Fruit fly (Drosophila melanogaster) whole organism, prepupa: ENCODE data around the gene CG17777.

Source experiments
- Blimp-1 ChIP-seq: fragments of 200-800 bp; sonication (Bioruptor generic); optimal IDR thresholded peaks from 3 replicates; lab custom pipeline; 2017; ENCODE audit warnings: missing biosample characterization, missing genetic modification characterization, mild to moderate bottlenecking, moderate library complexity, missing genetic modification reagents
- CG10669 ChIP-seq: fragments of 200-800 bp; sonication (Bioruptor generic); optimal IDR thresholded peaks from 3 replicates; lab custom pipeline; 2018; ENCODE audit warnings: missing biosample characterization, mild to moderate bottlenecking, missing genetic modification characterization, moderate library complexity
- CG11294 ChIP-seq: fragments of 200-800 bp; sonication (Bioruptor generic); IDR thresholded peaks from 2 replicates; pipeline ENCODE4 v1.3.6; 2022; ENCODE audit warnings: missing biosample characterization, missing genetic modification characterization
- CG11762 ChIP-seq: fragments of 200-800 bp; sonication (Bioruptor generic); optimal IDR thresholded peaks from 3 replicates; lab custom pipeline; 2016; ENCODE audit warnings: missing biosample characterization, missing genetic modification characterization; ENCODE audit not compliant: insufficient read depth
- CG11902 ChIP-seq: fragments of 200-800 bp; sonication (Bioruptor generic); optimal IDR thresholded peaks from 3 replicates; lab custom pipeline; 2016; ENCODE audit warnings: missing biosample characterization, missing genetic modification characterization
- CG15336 ChIP-seq: fragments of 200-800 bp; sonication (Bioruptor generic); IDR thresholded peaks from 2 replicates; pipeline ENCODE4 v1.3.6; 2022; ENCODE audit warnings: missing biosample characterization, missing genetic modification characterization
- CG16779 ChIP-seq: fragments of 200-800 bp; sonication (Bioruptor generic); optimal IDR thresholded peaks from 3 replicates; lab custom pipeline; 2017; ENCODE audit warnings: missing biosample characterization, mild to moderate bottlenecking, missing genetic modification characterization
- CG3032 ChIP-seq: fragments of 200-800 bp; optimal IDR thresholded peaks from 2 replicates; lab custom pipeline; 2019; ENCODE audit warnings: missing biosample characterization, mild to moderate bottlenecking, missing genetic modification characterization, moderate library complexity
- CG31627 ChIP-seq: fragments of 200-800 bp; sonication (Bioruptor generic); optimal IDR thresholded peaks from 3 replicates; lab custom pipeline; 2016; ENCODE audit warnings: missing biosample characterization, missing genetic modification characterization
- CG32006 ChIP-seq: fragments of 200-800 bp; sonication (Bioruptor generic); optimal IDR thresholded peaks from 3 replicates; lab custom pipeline; 2017; ENCODE audit warnings: missing biosample characterization, mild to moderate bottlenecking, missing genetic modification characterization
- CG34406 ChIP-seq: fragments of 200-800 bp; sonication (Bioruptor generic); optimal IDR thresholded peaks from 3 replicates; lab custom pipeline; 2016; ENCODE audit warnings: missing biosample characterization, missing genetic modification characterization
- CG3919 ChIP-seq: fragments of 200-800 bp; sonication (Bioruptor generic); optimal IDR thresholded peaks from 3 replicates; lab custom pipeline; 2016; ENCODE audit warnings: missing biosample characterization, missing genetic modification characterization
- CG4318 ChIP-seq: fragments of 200-800 bp; sonication (Bioruptor generic); optimal IDR thresholded peaks from 3 replicates; lab custom pipeline; 2017; ENCODE audit warnings: missing biosample characterization, mild to moderate bottlenecking, missing genetic modification characterization
- CG6163 ChIP-seq: fragments of 200-800 bp; sonication (Bioruptor generic); IDR thresholded peaks from 3 replicates; pipeline ENCODE4 v1.3.6; 2022; ENCODE audit warnings: missing biosample characterization, missing genetic modification characterization
- CG6792 ChIP-seq: fragments of 200-800 bp; sonication (Bioruptor generic); optimal IDR thresholded peaks from 3 replicates; lab custom pipeline; 2016; ENCODE audit warnings: missing biosample characterization, missing genetic modification characterization
- CG6854 ChIP-seq: fragments of 200-800 bp; sonication (Bioruptor generic); optimal IDR thresholded peaks from 2 replicates; lab custom pipeline; 2017; ENCODE audit warnings: missing biosample characterization, mild to moderate bottlenecking, missing genetic modification characterization
- CG7368 ChIP-seq: fragments of 200-800 bp; sonication (Bioruptor generic); optimal IDR thresholded peaks from 3 replicates; lab custom pipeline; 2016; ENCODE audit warnings: missing biosample characterization, missing genetic modification characterization
- CG8119 ChIP-seq: fragments of 200-800 bp; sonication (Bioruptor generic); IDR thresholded peaks from 3 replicates; pipeline ENCODE4 v1.3.6; 2022; ENCODE audit warnings: missing biosample characterization, missing genetic modification characterization
- CG8319 ChIP-seq: fragments of 200-800 bp; sonication (Bioruptor generic); optimal IDR thresholded peaks from 3 replicates; lab custom pipeline; 2016; ENCODE audit warnings: missing biosample characterization, missing genetic modification characterization
- Eip75B ChIP-seq: fragments of 200-800 bp; sonication (Bioruptor generic); optimal IDR thresholded peaks from 3 replicates; lab custom pipeline; 2016; ENCODE audit warnings: missing biosample characterization, missing genetic modification characterization
- Eip78C ChIP-seq: fragments of 200-800 bp; sonication (Bioruptor generic); peaks from one replicate; lab custom pipeline; 2016; ENCODE audit warnings: missing biosample characterization, missing genetic modification characterization
- Eip93F ChIP-seq: fragments of 200-800 bp; sonication (Bioruptor generic); optimal IDR thresholded peaks from 2 replicates; lab custom pipeline; 2016; ENCODE audit warnings: missing biosample characterization, mild to moderate bottlenecking, missing genetic modification characterization
- Ets21C ChIP-seq: fragments of 200-800 bp; sonication (Bioruptor generic); optimal IDR thresholded peaks from 3 replicates; lab custom pipeline; 2016; ENCODE audit warnings: missing biosample characterization, missing genetic modification characterization
- Ets96B ChIP-seq: fragments of 200-800 bp; optimal IDR thresholded peaks from 2 replicates; lab custom pipeline; 2019; ENCODE audit warnings: missing biosample characterization, mild to moderate bottlenecking, missing genetic modification characterization, moderate library complexity
- Gug ChIP-seq: fragments of 200-800 bp; sonication (Bioruptor generic); IDR thresholded peaks from 2 replicates; pipeline ENCODE4 v1.3.6; 2022; ENCODE audit warnings: missing biosample characterization, missing genetic modification characterization
- Hr38 ChIP-seq: sonication (Bioruptor generic); optimal IDR thresholded peaks from 2 replicates; lab custom pipeline; 2016; ENCODE audit warnings: missing biosample characterization, missing genetic modification characterization
- Hr39 ChIP-seq: fragments of 200-800 bp; sonication (Bioruptor generic); optimal IDR thresholded peaks from 2 replicates; lab custom pipeline; 2016; ENCODE audit warnings: missing biosample characterization, missing genetic modification characterization
- Lpt ChIP-seq: fragments of 200-800 bp; sonication (Bioruptor generic); optimal IDR thresholded peaks from 3 replicates; lab custom pipeline; 2016; ENCODE audit warnings: missing biosample characterization, missing genetic modification characterization
- OdsH ChIP-seq: fragments of 200-800 bp; sonication (Bioruptor generic); optimal IDR thresholded peaks from 3 replicates; lab custom pipeline; 2016; ENCODE audit warnings: missing biosample characterization, missing genetic modification characterization
- Smox ChIP-seq: fragments of 200-800 bp; sonication (Bioruptor generic); optimal IDR thresholded peaks from 3 replicates; lab custom pipeline; 2016; ENCODE audit warnings: missing biosample characterization, missing genetic modification characterization
- Sox102F ChIP-seq: fragments of 200-800 bp; sonication (Bioruptor generic); optimal IDR thresholded peaks from 2 replicates; lab custom pipeline; 2016; ENCODE audit warnings: missing biosample characterization, mild to moderate bottlenecking, missing genetic modification characterization
- Sox15 ChIP-seq: fragments of 200-800 bp; sonication (Bioruptor generic); optimal IDR thresholded peaks from 3 replicates; lab custom pipeline; 2016; ENCODE audit warnings: missing biosample characterization, missing genetic modification characterization
- acj6 ChIP-seq: fragments of 200-800 bp; sonication (Bioruptor generic); optimal IDR thresholded peaks from 3 replicates; lab custom pipeline; 2016; ENCODE audit warnings: missing biosample characterization, missing genetic modification characterization
- cyc ChIP-seq: fragments of 200-800 bp; sonication (Bioruptor generic); optimal IDR thresholded peaks from 3 replicates; lab custom pipeline; 2016; ENCODE audit warnings: missing biosample characterization, missing genetic modification characterization
- dac ChIP-seq: fragments of 200-800 bp; sonication (Bioruptor generic); optimal IDR thresholded peaks from 2 replicates; lab custom pipeline; 2017; ENCODE audit warnings: missing biosample characterization, mild to moderate bottlenecking, missing genetic modification characterization
- eg ChIP-seq: fragments of 200-800 bp; sonication (Bioruptor generic); IDR thresholded peaks from 3 replicates; pipeline ENCODE4 v1.3.6; 2022; ENCODE audit warnings: missing biosample characterization, missing genetic modification characterization
- esn ChIP-seq: fragments of 200-800 bp; sonication (Bioruptor generic); optimal IDR thresholded peaks from 2 replicates; lab custom pipeline; 2016; ENCODE audit warnings: missing biosample characterization, mild to moderate bottlenecking, missing genetic modification characterization, moderate library complexity
- fd59A ChIP-seq: fragments of 200-800 bp; sonication (Bioruptor generic); optimal IDR thresholded peaks from 2 replicates; lab custom pipeline; 2017; ENCODE audit warnings: missing biosample characterization, mild to moderate bottlenecking, missing genetic modification characterization, missing genetic modification reagents
- fkh ChIP-seq: fragments of 200-800 bp; sonication (Bioruptor generic); optimal IDR thresholded peaks from 3 replicates; lab custom pipeline; 2017; ENCODE audit warnings: missing biosample characterization, mild to moderate bottlenecking, missing genetic modification characterization, moderate library complexity
- lz ChIP-seq: fragments of 200-800 bp; sonication (Bioruptor generic); optimal IDR thresholded peaks from 3 replicates; lab custom pipeline; 2016; ENCODE audit warnings: missing biosample characterization, missing genetic modification characterization
- net ChIP-seq: fragments of 200-800 bp; sonication (Bioruptor generic); optimal IDR thresholded peaks from 3 replicates; lab custom pipeline; 2016; ENCODE audit warnings: missing biosample characterization, missing genetic modification characterization
- pdm3 ChIP-seq: fragments of 200-800 bp; sonication (Bioruptor generic); optimal IDR thresholded peaks from 3 replicates; lab custom pipeline; 2016; ENCODE audit warnings: missing biosample characterization, missing genetic modification characterization
- spab ChIP-seq: fragments of 200-800 bp; sonication (Bioruptor generic); optimal IDR thresholded peaks from 2 replicates; lab custom pipeline; 2017; ENCODE audit warnings: missing biosample characterization, mild to moderate bottlenecking, missing genetic modification characterization, missing genetic modification reagents
- ss ChIP-seq, 2 experiments: fragments of 200-800 bp; sonication (Bioruptor generic); optimal IDR thresholded peaks; 2 replicates in 1 of 2; 3 replicates in 1 of 2; lab custom pipeline; 2017 to 2018; ENCODE audit warnings: mild to moderate bottlenecking in 2 of 2, missing biosample characterization in 2 of 2, missing genetic modification characterization in 2 of 2, moderate library complexity in 1 of 2
- svp ChIP-seq: fragments of 200-800 bp; sonication (Bioruptor generic); peaks from one replicate; lab custom pipeline; 2016; ENCODE audit warnings: missing biosample characterization, missing genetic modification characterization
- topi ChIP-seq: fragments of 200-800 bp; sonication (Bioruptor generic); optimal IDR thresholded peaks from 3 replicates; lab custom pipeline; 2016; ENCODE audit warnings: missing biosample characterization, missing genetic modification characterization
- vri ChIP-seq: fragments of 200-800 bp; sonication (Bioruptor generic); optimal IDR thresholded peaks from 3 replicates; lab custom pipeline; 2016; ENCODE audit warnings: missing biosample characterization, mild to moderate bottlenecking, missing genetic modification characterization

Gene CG17777

DNA sequence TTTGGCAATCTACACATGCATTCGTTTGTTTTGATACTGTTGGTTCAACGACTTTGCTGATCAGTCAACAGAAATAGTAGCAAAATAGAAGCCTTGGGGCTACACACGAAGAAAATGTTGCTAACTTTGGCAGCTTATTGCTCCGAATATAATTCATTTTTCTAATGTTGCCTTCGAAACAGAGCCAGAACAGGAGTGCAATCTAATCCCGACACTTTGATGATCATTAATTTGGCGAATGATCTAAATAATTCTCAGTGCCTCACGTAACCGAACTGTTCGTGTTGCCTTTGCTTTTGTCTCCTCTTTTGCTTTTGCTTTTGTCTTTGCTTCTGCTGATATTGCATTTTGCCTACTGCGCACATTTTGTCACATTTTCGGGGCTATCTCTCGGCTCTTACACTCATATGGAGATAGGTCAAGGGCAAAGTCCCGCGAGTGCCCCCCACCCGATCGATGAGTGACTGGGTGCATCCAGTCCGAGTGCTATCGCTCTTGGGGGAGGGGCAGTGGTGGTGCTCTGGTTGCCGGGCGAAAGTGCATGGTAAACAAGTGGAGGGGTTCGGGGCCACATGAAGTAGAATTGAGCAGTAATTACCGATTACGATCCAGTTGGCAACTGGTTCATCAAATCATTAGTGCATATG, 9.6 kb downstream of the CG17777 start (continued):
- no peak for TF ChIP-seq Sox15
- peak; percentile 51 for TF ChIP-seq Smox
- TF ChIP-seq CG3032 = peak; percentile 8
- peak; percentile 62; the same call in 2 of the 3 replicates for TF ChIP-seq CG6163
- peak; percentile 45 for TF ChIP-seq topi (GFP tag; lab: Kevin White, UChicago)
- peak; percentile 32 for TF ChIP-seq Sox102F (GFP tag; lab: Kevin White, UChicago)
- no peak for TF ChIP-seq dac (GFP tag; lab: Kevin White, UChicago)
- TF ChIP-seq CG8319 (GFP tag; lab: Kevin White, UChicago) = no peak
- TF ChIP-seq Gug (GFP tag; lab: Robert Waterston, UW) = peak; percentile 38; the same call in 1 of the 2 replicates
- TF ChIP-seq spab (GFP tag; lab: Kevin White, UChicago) = no peak
- peak; percentile 35 for TF ChIP-seq pdm3 (GFP tag; lab: Kevin White, UChicago)
- TF ChIP-seq esn (GFP tag; lab: Kevin White, UChicago) = peak; percentile 56
- peak; percentile 31 for TF ChIP-seq CG10669 (GFP tag; lab: Kevin White, UChicago)
- TF ChIP-seq Ets96B (tag; lab: Kevin White, UChicago) = peak; percentile 12
- TF ChIP-seq svp (GFP tag; lab: Kevin White, UChicago) = peak; percentile 100
- no peak for TF ChIP-seq CG11902 (GFP tag; lab: Kevin White, UChicago)
- peak; percentile 20 for TF ChIP-seq CG7368 (GFP tag; lab: Kevin White, UChicago)
- TF ChIP-seq Eip75B (GFP tag; lab: Kevin White, UChicago) = peak; percentile 8
- TF ChIP-seq CG16779 (tag; lab: Kevin White, UChicago) = no peak
- TF ChIP-seq eg = peak; percentile 69; the same call in 1 of the 3 replicates
- TF ChIP-seq CG4318 (GFP tag; lab: Kevin White, UChicago) = no peak
- peak; percentile 44; the same call in 1 of the 2 replicates for TF ChIP-seq CG11294
- peak; percentile 2 to 27 for TF ChIP-seq ss (GFP tag; optimal IDR thresholded peaks at IDR 0.05; lab: Kevin White, UChicago)
- peak; percentile 52 for TF ChIP-seq OdsH (GFP tag; lab: Kevin White, UChicago)
- TF ChIP-seq Hr38 = no peak
- TF ChIP-seq fd59A = no peak
- peak; percentile 35 for TF ChIP-seq CG32006 (GFP tag; lab: Kevin White, UChicago)
- TF ChIP-seq Hr39 = peak; percentile 70
- peak; percentile 30 for TF ChIP-seq net (GFP tag; lab: Kevin White, UChicago)

dm6 chrX:2197414-2198271, 11.0 kb downstream of the CG17777 start:
- TF ChIP-seq Hr38 (no peak), CG15336 (GFP tag; lab: Robert Waterston, UW) (no peak), Lpt (GFP tag; lab: Kevin White, UChicago) (no peak), vri (GFP tag; lab: Kevin White, UChicago) (peak; percentile 80), spab (GFP tag; lab: Kevin White, UChicago) (no peak), CG6854 (no peak), Eip78C (GFP tag; lab: Kevin White, UChicago) (peak; percentile 67), CG6792 (GFP tag; lab: Kevin White, UChicago) (no peak), CG4318 (GFP tag; lab: Kevin White, UChicago) (no peak), acj6 (no peak), esn (GFP tag; lab: Kevin White, UChicago) (peak; percentile 28), CG8119 (GFP tag; lab: Robert Waterston, UW) (no peak), CG11762 (no peak), Gug (GFP tag; lab: Robert Waterston, UW) (no peak), topi (GFP tag; lab: Kevin White, UChicago) (peak; percentile 22), Blimp-1 (no peak), CG34406 (GFP tag; lab: Kevin White, UChicago) (no peak), fkh (GFP tag; lab: Kevin White, UChicago) (no peak), svp (GFP tag; lab: Kevin White, UChicago) (peak; percentile 98), CG31627 (GFP tag; lab: Kevin White, UChicago) (peak; percentile 3), eg (no peak), cyc (no peak), lz (GFP tag; lab: Kevin White, UChicago) (no peak), Ets21C (GFP tag; lab: Kevin White, UChicago) (no peak), CG8319 (GFP tag; lab: Kevin White, UChicago) (no peak), Smox (no peak), Eip75B (GFP tag; lab: Kevin White, UChicago) (no peak), CG3919 (GFP tag; lab: Kevin White, UChicago) (no peak), dac (GFP tag; lab: Kevin White, UChicago) (no peak), Eip93F (GFP tag; lab: Kevin White, UChicago) (peak; percentile 54)
